Worm (Caenorhabditis elegans) whole organism, L1 larva: Measurements from ENCODE around the gene C06E7.88.

Experiments
- C04F5.9 ChIP-seq: sonication (generic microtip); optimal IDR thresholded peaks from 2 replicates; lab custom pipeline; 2016; ENCODE audit warnings: missing genetic modification characterization, missing compliant biosample characterization
- F16B12.6 ChIP-seq: fragments of 150-350 bp; optimal IDR thresholded peaks from 2 replicates; lab custom pipeline; 2014; ENCODE audit warnings: missing biosample characterization, missing genetic modification characterization
- Y116A8C.19 ChIP-seq: sonication (generic microtip); optimal IDR thresholded peaks from 2 replicates; lab custom pipeline; 2016; ENCODE audit warnings: missing compliant biosample characterization, missing genetic modification characterization, borderline replicate concordance
- aha-1 ChIP-seq: fragments of 150-350 bp; optimal IDR thresholded peaks from 2 replicates; lab custom pipeline; 2014; ENCODE audit warnings: missing biosample characterization, missing genetic modification characterization
- alr-1 ChIP-seq: fragments of 200-800 bp; sonication (Bioruptor generic); optimal IDR thresholded peaks from 2 replicates; lab custom pipeline; 2018; ENCODE audit warnings: borderline replicate concordance, mild to moderate bottlenecking, missing genetic modification characterization, missing compliant biosample characterization
- blmp-1 ChIP-seq: fragments of 150-350 bp; optimal IDR thresholded peaks from 2 replicates; lab custom pipeline; 2014; ENCODE audit warnings: missing biosample characterization, missing genetic modification characterization
- ceh-63 ChIP-seq: fragments of 200-800 bp; sonication (Bioruptor generic); optimal IDR thresholded peaks from 2 replicates; lab custom pipeline; 2018; ENCODE audit warnings: mild to moderate bottlenecking, missing genetic modification characterization, missing compliant biosample characterization
- ceh-8 ChIP-seq: fragments of 200-800 bp; sonication (Bioruptor generic); optimal IDR thresholded peaks from 2 replicates; lab custom pipeline; 2018; ENCODE audit warnings: mild to moderate bottlenecking, missing genetic modification characterization, moderate library complexity, missing compliant biosample characterization
- ceh-82 ChIP-seq, 3 experiments: fragments of 150-350 bp in 1 of 3; sonication (generic microtip) in 2 of 3; optimal IDR thresholded peaks; 2 replicates each; lab custom pipeline; 2014 to 2017; ENCODE audit warnings: missing biosample characterization in 3 of 3, missing genetic modification characterization in 3 of 3
- ceh-88 ChIP-seq: fragments of 200-800 bp; sonication (Bioruptor generic); IDR thresholded peaks from 2 replicates; pipeline ENCODE4 v1.3.6; 2022; ENCODE audit warnings: missing genetic modification characterization, missing compliant biosample characterization
- ces-1 ChIP-seq: fragments of 150-350 bp; optimal IDR thresholded peaks from 2 replicates; lab custom pipeline; 2014; ENCODE audit warnings: missing biosample characterization, missing genetic modification reagents, missing genetic modification characterization
- dpl-1 ChIP-seq, 3 experiments: fragments of 150-350 bp in 2 of 3; sonication (generic microtip) in 1 of 3; optimal IDR thresholded peaks; 2 replicates each; lab custom pipeline; 2014 to 2017; ENCODE audit warnings: missing biosample characterization in 3 of 3, missing genetic modification characterization in 3 of 3, missing genetic modification reagents in 3 of 3
- egl-27 ChIP-seq, 2 experiments: fragments of 150-350 bp in 1 of 2; sonication (generic microtip); optimal IDR thresholded peaks; 3 replicates each; lab custom pipeline; 2017 to 2018; ENCODE audit warnings: missing biosample characterization in 2 of 2, missing genetic modification characterization in 2 of 2, missing genetic modification reagents in 2 of 2
- elt-3 ChIP-seq, 6 experiments: fragments of 150-350 bp in 1 of 6; sonication (generic microtip); optimal IDR thresholded peaks; 2 replicates each; lab custom pipeline; 2017 to 2018; ENCODE audit warnings: missing biosample characterization in 6 of 6, missing genetic modification characterization in 6 of 6, inconsistent platforms in 1 of 6
- fkh-10 ChIP-seq: sonication (generic microtip); optimal IDR thresholded peaks from 2 replicates; lab custom pipeline; 2017; ENCODE audit warnings: missing biosample characterization, missing genetic modification reagents, missing genetic modification characterization
- fkh-4 ChIP-seq: sonication (generic microtip); optimal IDR thresholded peaks from 2 replicates; lab custom pipeline; 2016; ENCODE audit warnings: missing compliant biosample characterization, missing genetic modification characterization, borderline replicate concordance
- fos-1 ChIP-seq: fragments of 150-350 bp; optimal IDR thresholded peaks from 2 replicates; lab custom pipeline; 2014; ENCODE audit warnings: missing biosample characterization, missing genetic modification characterization
- grh-1 ChIP-seq: fragments of 200-800 bp; sonication (Bioruptor generic); IDR thresholded peaks from 2 replicates; pipeline ENCODE4 v1.3.6; 2022; ENCODE audit warnings: missing genetic modification reagents, missing genetic modification characterization, missing compliant biosample characterization
- hpl-2 ChIP-seq: fragments of 150-350 bp; optimal IDR thresholded peaks from 2 replicates; lab custom pipeline; 2014; ENCODE audit warnings: missing biosample characterization, missing genetic modification reagents, missing genetic modification characterization
- isw-1 ChIP-seq: fragments of 200-800 bp; sonication (Bioruptor generic); IDR thresholded peaks from 2 replicates; pipeline ENCODE4 v1.3.6; 2022; ENCODE audit warnings: missing genetic modification characterization, missing compliant biosample characterization
- jun-1 ChIP-seq: fragments of 150-350 bp; optimal IDR thresholded peaks from 2 replicates; lab custom pipeline; 2014; ENCODE audit warnings: missing biosample characterization, missing genetic modification reagents, missing genetic modification characterization
- lin-13 ChIP-seq: fragments of 150-350 bp; optimal IDR thresholded peaks from 2 replicates; lab custom pipeline; 2014; ENCODE audit warnings: missing biosample characterization, missing genetic modification reagents, missing genetic modification characterization
- lin-14 ChIP-seq: fragments of 200-800 bp; sonication (Bioruptor generic); optimal IDR thresholded peaks from 2 replicates; lab custom pipeline; 2018; ENCODE audit warnings: mild to moderate bottlenecking, missing genetic modification characterization, moderate library complexity, missing compliant biosample characterization
- lin-15B ChIP-seq: fragments of 150-350 bp; sonication (generic microtip); optimal IDR thresholded peaks from 3 replicates; lab custom pipeline; 2014; ENCODE audit warnings: missing biosample characterization, missing genetic modification characterization
- lin-35 ChIP-seq, 2 experiments: fragments of 150-350 bp; optimal IDR thresholded peaks; 2 replicates each; lab custom pipeline; 2014; ENCODE audit warnings: missing biosample characterization in 2 of 2, missing genetic modification characterization in 2 of 2, missing genetic modification reagents in 2 of 2
- lsy-2 ChIP-seq, 2 experiments: fragments of 150-350 bp; optimal IDR thresholded peaks; 2 replicates each; lab custom pipeline; 2014; ENCODE audit warnings: missing biosample characterization in 2 of 2, missing genetic modification characterization in 2 of 2
- mab-9 ChIP-seq: fragments of 200-800 bp; sonication (Bioruptor generic); IDR thresholded peaks from 2 replicates; pipeline ENCODE4 v1.3.6; 2022; ENCODE audit warnings: missing genetic modification reagents, missing genetic modification characterization, missing compliant biosample characterization
- mdl-1 ChIP-seq, 2 experiments: fragments of 150-350 bp; optimal IDR thresholded peaks; 2 replicates each; lab custom pipeline; 2014 to 2017; ENCODE audit warnings: missing biosample characterization in 2 of 2, missing genetic modification characterization in 2 of 2, inconsistent platforms in 1 of 2
- mef-2 ChIP-seq: fragments of 150-350 bp; optimal IDR thresholded peaks from 2 replicates; lab custom pipeline; 2014; ENCODE audit warnings: missing biosample characterization, missing genetic modification characterization
- nhr-12 ChIP-seq: sonication (generic microtip); optimal IDR thresholded peaks from 2 replicates; lab custom pipeline; 2017; ENCODE audit warnings: missing biosample characterization, missing genetic modification characterization
- nhr-19 ChIP-seq: fragments of 200-800 bp; sonication (Bioruptor generic); conservative IDR thresholded peaks from 2 replicates; pipeline ENCODE4 v1.3.6; 2022; ENCODE audit warnings: missing genetic modification characterization, missing compliant biosample characterization
- nhr-47 ChIP-seq: sonication (generic microtip); optimal IDR thresholded peaks from 2 replicates; lab custom pipeline; 2016; ENCODE audit warnings: mild to moderate bottlenecking, missing genetic modification characterization, moderate library complexity, missing compliant biosample characterization
- nhr-71 ChIP-seq: sonication (generic microtip); optimal IDR thresholded peaks from 2 replicates; lab custom pipeline; 2016; ENCODE audit warnings: mild to moderate bottlenecking, missing genetic modification characterization, moderate library complexity, missing compliant biosample characterization
- nhr-76 ChIP-seq: sonication (generic microtip); optimal IDR thresholded peaks from 2 replicates; lab custom pipeline; 2017; ENCODE audit warnings: missing biosample characterization, missing genetic modification characterization
- nhr-84 ChIP-seq: sonication (generic microtip); optimal IDR thresholded peaks from 2 replicates; lab custom pipeline; 2017; ENCODE audit warnings: missing biosample characterization, missing genetic modification characterization
- nhr-85 ChIP-seq: sonication (generic microtip); peaks from one replicate; lab custom pipeline; 2016; ENCODE audit warnings: missing genetic modification characterization, inconsistent platforms, missing compliant biosample characterization
- nhr-90 ChIP-seq: sonication (generic microtip); optimal IDR thresholded peaks from 2 replicates; lab custom pipeline; 2016; ENCODE audit warnings: mild to moderate bottlenecking, missing genetic modification characterization, missing compliant biosample characterization; ENCODE audit not compliant: poor library complexity
- pag-3 ChIP-seq: sonication (generic microtip); optimal IDR thresholded peaks from 2 replicates; lab custom pipeline; 2017; ENCODE audit warnings: missing genetic modification characterization, mild to moderate bottlenecking, missing compliant biosample characterization, antibody characterized with exemption, borderline replicate concordance; ENCODE audit not compliant: insufficient read depth
- pax-3 ChIP-seq: fragments of 200-800 bp; sonication (Bioruptor generic); optimal IDR thresholded peaks from 2 replicates; lab custom pipeline; 2018; ENCODE audit warnings: mild to moderate bottlenecking, missing genetic modification characterization, moderate library complexity, missing compliant biosample characterization
- pqm-1 ChIP-seq: sonication (generic microtip); optimal IDR thresholded peaks from 3 replicates; lab custom pipeline; 2017; ENCODE audit warnings: missing biosample characterization, missing genetic modification characterization
- skn-1 ChIP-seq: fragments of 150-350 bp; optimal IDR thresholded peaks from 2 replicates; lab custom pipeline; 2014; ENCODE audit warnings: missing biosample characterization, missing genetic modification characterization
- snu-23 ChIP-seq: sonication (generic microtip); optimal IDR thresholded peaks from 2 replicates; lab custom pipeline; 2016; ENCODE audit warnings: missing genetic modification characterization, missing compliant biosample characterization
- sup-37 ChIP-seq: fragments of 200-800 bp; sonication (Bioruptor generic); optimal IDR thresholded peaks from 2 replicates; lab custom pipeline; 2018; ENCODE audit warnings: mild to moderate bottlenecking, missing genetic modification characterization, missing compliant biosample characterization
- swsn-7 ChIP-seq: sonication (generic microtip); optimal IDR thresholded peaks from 2 replicates; lab custom pipeline; 2016; ENCODE audit warnings: missing genetic modification characterization, missing compliant biosample characterization
- tbx-2 ChIP-seq: sonication (generic microtip); optimal IDR thresholded peaks from 2 replicates; lab custom pipeline; 2016; ENCODE audit warnings: missing genetic modification characterization, missing compliant biosample characterization
- unc-98 ChIP-seq: fragments of 200-800 bp; sonication (Bioruptor generic); IDR thresholded peaks from 2 replicates; pipeline ENCODE4 v1.3.6; 2022; ENCODE audit warnings: missing genetic modification characterization, missing compliant biosample characterization
- vab-15 ChIP-seq: sonication (generic microtip); optimal IDR thresholded peaks from 2 replicates; lab custom pipeline; 2017; ENCODE audit warnings: missing genotype, mild to moderate bottlenecking, missing genetic modification characterization, missing compliant biosample characterization
- xbp-1 ChIP-seq: sonication (generic microtip); optimal IDR thresholded peaks from 2 replicates; lab custom pipeline; 2016; ENCODE audit warnings: missing genetic modification characterization, missing compliant biosample characterization
- zag-1 ChIP-seq: fragments of 150-350 bp; optimal IDR thresholded peaks from 2 replicates; lab custom pipeline; 2014; ENCODE audit warnings: missing biosample characterization, missing genetic modification characterization
- zip-4 ChIP-seq: fragments of 200-800 bp; sonication (Bioruptor generic); optimal IDR thresholded peaks from 2 replicates; lab custom pipeline; 2018; ENCODE audit warnings: mild to moderate bottlenecking, missing genetic modification characterization, moderate library complexity, missing compliant biosample characterization
- ztf-11 ChIP-seq, 2 experiments: sonication (generic microtip); optimal IDR thresholded peaks; 2 replicates each; lab custom pipeline; 2016 to 2017; ENCODE audit warnings: missing genetic modification characterization in 2 of 2, missing biosample characterization in 1 of 2, missing compliant biosample characterization in 1 of 2

C06E7.88 gene

ce11 chrIV:5847986-5848707, 18.9 kb downstream of the C06E7.88 start, which contains the start of gene sams-3 (continued):
- TF ChIP-seq tbx-2 (tag; lab: Kevin White, UChicago) = peak; percentile 96
- no peak for TF ChIP-seq ceh-8 (GFP tag; lab: Kevin White, UChicago)
- peak; percentile 28 for TF ChIP-seq nhr-90 (tag; lab: Kevin White, UChicago)
- no peak for TF ChIP-seq ces-1 (GFP tag; lab: Kevin White, UChicago)
- TF ChIP-seq lsy-2 (tag; optimal IDR thresholded peaks at IDR 0.05; lab: Kevin White, UChicago) = peak; percentile 70 to 73
- peak; percentile 51 for TF ChIP-seq nhr-19 (GFP tag; lab: Robert Waterston, UW)
- TF ChIP-seq hpl-2 = no peak
- peak; percentile 78 for TF ChIP-seq nhr-85 (tag; lab: Kevin White, UChicago)
- TF ChIP-seq elt-3 (tag; optimal IDR thresholded peaks at IDR 0.05; lab: Kevin White, UChicago) = no peak
- TF ChIP-seq Y116A8C.19 (tag; lab: Kevin White, UChicago) = no peak
- TF ChIP-seq nhr-47 (tag; lab: Kevin White, UChicago) = peak; percentile 54
- no peak for TF ChIP-seq ceh-88 (GFP tag; lab: Robert Waterston, UW)
- peak; percentile 89 for TF ChIP-seq mab-9 (GFP tag; lab: Robert Waterston, UW)
- peak; percentile 64 for TF ChIP-seq snu-23 (GFP tag; lab: Kevin White, UChicago)
- TF ChIP-seq zip-4 = no peak
- TF ChIP-seq F16B12.6 = peak; percentile 93
- TF ChIP-seq C04F5.9 (tag; lab: Kevin White, UChicago) = no peak
- no peak for TF ChIP-seq sup-37 (GFP tag; lab: Kevin White, UChicago)
- no peak for TF ChIP-seq unc-98 (GFP tag; lab: Robert Waterston, UW)
- TF ChIP-seq egl-27 (tag; optimal IDR thresholded peaks at IDR 0.05; lab: Kevin White, UChicago) = no peak
- peak; percentile 26 to 68 (median 67) for TF ChIP-seq dpl-1 (GFP tag; optimal IDR thresholded peaks at IDR 0.05; lab: Kevin White, UChicago)
- TF ChIP-seq ceh-82 (tag; optimal IDR thresholded peaks at IDR 0.05; lab: Kevin White, UChicago) = peak in 2 of 3 experiments; percentile 16 to 46
- TF ChIP-seq ztf-11 (tag; optimal IDR thresholded peaks at IDR 0.05; lab: Kevin White, UChicago) = peak in 1 of 2 experiments; percentile 15
- TF ChIP-seq vab-15 (tag; lab: Kevin White, UChicago) = no peak
- TF ChIP-seq fkh-4 (tag; lab: Kevin White, UChicago) = no peak
- peak; percentile 46 to 57 for TF ChIP-seq lin-35 (GFP tag; optimal IDR thresholded peaks at IDR 0.05; lab: Kevin White, UChicago)
- TF ChIP-seq nhr-76 (tag; lab: Kevin White, UChicago) = no peak
- TF ChIP-seq nhr-71 (tag; lab: Kevin White, UChicago) = peak; percentile 68
- TF ChIP-seq nhr-84 (tag; lab: Kevin White, UChicago) = no peak
- no peak for TF ChIP-seq grh-1 (GFP tag; lab: Robert Waterston, UW)
- TF ChIP-seq lin-14 (GFP tag; lab: Kevin White, UChicago) = no peak
- TF ChIP-seq lin-15B (tag; lab: Kevin White, UChicago) = no peak
- no peak for TF ChIP-seq nhr-12 (tag; lab: Kevin White, UChicago)
- no peak for TF ChIP-seq fkh-10
- TF ChIP-seq aha-1 (tag; lab: Kevin White, UChicago) = no peak
- TF ChIP-seq xbp-1 (tag; lab: Kevin White, UChicago) = peak; percentile 40
- peak; percentile 15 for TF ChIP-seq blmp-1 (tag; lab: Kevin White, UChicago)
- no peak for TF ChIP-seq zag-1
- TF ChIP-seq lin-13 = peak; percentile 20
- TF ChIP-seq ceh-63 (GFP tag; lab: Kevin White, UChicago) = no peak
- TF ChIP-seq pag-3 (tag; lab: Kevin White, UChicago) = no peak
- no peak for TF ChIP-seq mdl-1 (tag; optimal IDR thresholded peaks at IDR 0.05; lab: Kevin White, UChicago)
- TF ChIP-seq alr-1 (tag; lab: Kevin White, UChicago) = no peak
- no peak for TF ChIP-seq jun-1 (tag; lab: Kevin White, UChicago)
- no peak for TF ChIP-seq pqm-1 (tag; lab: Kevin White, UChicago)
- TF ChIP-seq fos-1 (tag; lab: Kevin White, UChicago) = no peak
- no peak for TF ChIP-seq skn-1 (tag; lab: Kevin White, UChicago)
- TF ChIP-seq isw-1 (GFP tag; lab: Robert Waterston, UW) = peak; percentile 15; the same call in 1 of the 2 replicates
- peak; percentile 57 for TF ChIP-seq swsn-7
- no peak for TF ChIP-seq mef-2 (tag; lab: Kevin White, UChicago)
- no peak for TF ChIP-seq pax-3 (tag; lab: Kevin White, UChicago)
